Fruit fly (Drosophila melanogaster) whole organism, embryonic: ENCODE data around the gene Cngl.

Experiments
- BEAF-32 ChIP-seq: fragments of 200-800 bp; sonication (Bioruptor generic); optimal IDR thresholded peaks from 3 replicates; lab custom pipeline; 2017; ENCODE audit warnings: missing biosample characterization, missing genetic modification characterization, mild to moderate bottlenecking, moderate library complexity, missing genetic modification reagents
- Bgb ChIP-seq: fragments of 200-800 bp; sonication (Bioruptor generic); IDR thresholded peaks from 2 replicates; pipeline ENCODE4 v1.3.6; 2022; ENCODE audit warnings: missing biosample characterization, missing genetic modification characterization; ENCODE audit not compliant: partially characterized antibody
- CG11560 ChIP-seq: fragments of 200-800 bp; sonication (Bioruptor generic); IDR thresholded peaks from 3 replicates; pipeline ENCODE4 v1.3.6; 2022; ENCODE audit warnings: missing biosample characterization, missing genetic modification characterization
- CG12391 ChIP-seq: fragments of 200-800 bp; sonication (Bioruptor generic); optimal IDR thresholded peaks from 3 replicates; lab custom pipeline; 2018; ENCODE audit warnings: missing biosample characterization, mild to moderate bottlenecking, missing genetic modification characterization, moderate library complexity
- CG13287 ChIP-seq: fragments of 200-800 bp; sonication (Bioruptor generic); IDR thresholded peaks from 2 replicates; pipeline ENCODE4 v1.3.6; 2022; ENCODE audit warnings: missing biosample characterization, missing genetic modification characterization; ENCODE audit not compliant: partially characterized antibody
- CG13775 ChIP-seq: fragments of 200-800 bp; sonication (Bioruptor generic); optimal IDR thresholded peaks from 3 replicates; lab custom pipeline; 2017; ENCODE audit warnings: missing biosample characterization, mild to moderate bottlenecking, missing genetic modification characterization
- CG14860 ChIP-seq: fragments of 200-800 bp; sonication (Bioruptor generic); IDR thresholded peaks from 3 replicates; pipeline ENCODE4 v1.3.6; 2022; ENCODE audit warnings: missing biosample characterization, missing genetic modification characterization; ENCODE audit not compliant: partially characterized antibody
- CG15269 ChIP-seq: fragments of 200-800 bp; sonication (Bioruptor generic); optimal IDR thresholded peaks from 2 replicates; lab custom pipeline; 2018; ENCODE audit warnings: missing biosample characterization, mild to moderate bottlenecking, missing genetic modification characterization, moderate library complexity
- CG15479 ChIP-seq: fragments of 200-800 bp; sonication (Bioruptor generic); optimal IDR thresholded peaks from 3 replicates; lab custom pipeline; 2019; ENCODE audit warnings: missing biosample characterization, mild to moderate bottlenecking, missing genetic modification characterization, moderate library complexity
- CG1647 ChIP-seq: fragments of 200-800 bp; sonication (Bioruptor generic); optimal IDR thresholded peaks from 3 replicates; lab custom pipeline; 2016; ENCODE audit warnings: missing biosample characterization, missing genetic modification characterization
- CG18011 ChIP-seq: fragments of 200-800 bp; sonication (Bioruptor generic); optimal IDR thresholded peaks from 2 replicates; lab custom pipeline; 2017; ENCODE audit warnings: missing biosample characterization, missing genetic modification characterization, mild to moderate bottlenecking, moderate library complexity, missing genotype
- CG18599 ChIP-seq: fragments of 200-800 bp; sonication (Bioruptor generic); optimal IDR thresholded peaks from 3 replicates; lab custom pipeline; 2017; ENCODE audit warnings: missing biosample characterization, missing genetic modification characterization, mild to moderate bottlenecking, moderate library complexity, missing genetic modification reagents
- CG30403 ChIP-seq: fragments of 200-800 bp; sonication (Bioruptor generic); optimal IDR thresholded peaks from 3 replicates; lab custom pipeline; 2016; ENCODE audit warnings: missing biosample characterization, missing genetic modification characterization
- CG3847 ChIP-seq: fragments of 200-800 bp; sonication (Bioruptor generic); IDR thresholded peaks from 2 replicates; pipeline ENCODE4 v1.3.6; 2022; ENCODE audit warnings: missing biosample characterization, missing genetic modification characterization
- CG4617 ChIP-seq: fragments of 200-800 bp; sonication (Bioruptor generic); optimal IDR thresholded peaks from 3 replicates; lab custom pipeline; 2016; ENCODE audit warnings: missing biosample characterization, missing genetic modification characterization, borderline replicate concordance
- CG6813 ChIP-seq: fragments of 200-800 bp; sonication (Bioruptor generic); optimal IDR thresholded peaks from 2 replicates; lab custom pipeline; 2017; ENCODE audit warnings: missing biosample characterization, missing genetic modification characterization, mild to moderate bottlenecking, moderate library complexity, missing genetic modification reagents
- CG8388 ChIP-seq: fragments of 200-800 bp; sonication (Bioruptor generic); optimal IDR thresholded peaks from 2 replicates; lab custom pipeline; 2019; ENCODE audit warnings: missing biosample characterization, mild to moderate bottlenecking, missing genetic modification characterization, moderate library complexity
- CG9727 ChIP-seq: fragments of 200-800 bp; sonication (Bioruptor generic); optimal IDR thresholded peaks from 3 replicates; lab custom pipeline; 2017; ENCODE audit warnings: missing biosample characterization, mild to moderate bottlenecking, missing genetic modification characterization
- CG9876 ChIP-seq: fragments of 200-800 bp; sonication (Bioruptor generic); optimal IDR thresholded peaks from 2 replicates; lab custom pipeline; 2016; ENCODE audit warnings: missing biosample characterization, missing genetic modification characterization
- CG9932 ChIP-seq: fragments of 200-800 bp; sonication (Bioruptor generic); IDR thresholded peaks from 2 replicates; pipeline ENCODE4 v1.3.6; 2022; ENCODE audit warnings: missing biosample characterization, missing genetic modification characterization
- Camta ChIP-seq: fragments of 200-800 bp; sonication (Bioruptor generic); optimal IDR thresholded peaks from 2 replicates; lab custom pipeline; 2016; ENCODE audit warnings: missing biosample characterization, missing genetic modification characterization
- CoRest ChIP-seq: fragments of 200-800 bp; sonication (Bioruptor generic); optimal IDR thresholded peaks from 3 replicates; lab custom pipeline; 2018; ENCODE audit warnings: missing biosample characterization, mild to moderate bottlenecking, missing genetic modification characterization, moderate library complexity
- Elba2 ChIP-seq: fragments of 200-800 bp; sonication (Bioruptor generic); optimal IDR thresholded peaks from 3 replicates; lab custom pipeline; 2016; ENCODE audit warnings: missing biosample characterization, missing genetic modification characterization
- Ets65A ChIP-seq: fragments of 200-800 bp; sonication (Bioruptor generic); peaks from one replicate; lab custom pipeline; 2016; ENCODE audit warnings: missing biosample characterization, missing genetic modification characterization
- Ets97D ChIP-seq: fragments of 200-800 bp; sonication (Bioruptor generic); optimal IDR thresholded peaks from 3 replicates; lab custom pipeline; 2016; ENCODE audit warnings: missing biosample characterization, missing genetic modification characterization
- HLH3B ChIP-seq: fragments of 200-800 bp; sonication (Bioruptor generic); IDR thresholded peaks from 2 replicates; pipeline ENCODE4 v1.3.6; 2022; ENCODE audit warnings: missing biosample characterization, missing genetic modification characterization
- HLH4C ChIP-seq: fragments of 200-800 bp; sonication (Bioruptor generic); IDR thresholded peaks from 3 replicates; pipeline ENCODE4 v1.3.6; 2022; ENCODE audit warnings: missing biosample characterization, missing genetic modification characterization; ENCODE audit not compliant: partially characterized antibody
- MBD-R2 ChIP-seq: fragments of 200-800 bp; sonication (Bioruptor generic); IDR thresholded peaks from 2 replicates; pipeline ENCODE4 v1.3.6; 2022; ENCODE audit warnings: missing biosample characterization, missing genetic modification characterization
- MESR4 ChIP-seq: fragments of 200-800 bp; sonication (Bioruptor generic); optimal IDR thresholded peaks from 2 replicates; lab custom pipeline; 2018; ENCODE audit warnings: missing biosample characterization, mild to moderate bottlenecking, missing genetic modification characterization, moderate library complexity
- Mad ChIP-seq: fragments of 200-800 bp; sonication (Bioruptor generic); optimal IDR thresholded peaks from 2 replicates; lab custom pipeline; 2016; ENCODE audit warnings: missing biosample characterization, missing genetic modification characterization
- Max ChIP-seq: fragments of 200-800 bp; sonication (Bioruptor generic); optimal IDR thresholded peaks from 2 replicates; lab custom pipeline; 2016; ENCODE audit warnings: missing biosample characterization, mild to moderate bottlenecking, missing genetic modification characterization
- Myb ChIP-seq: fragments of 200-800 bp; sonication (Bioruptor generic); optimal IDR thresholded peaks from 2 replicates; lab custom pipeline; 2016; ENCODE audit warnings: missing biosample characterization, missing genetic modification characterization
- Pdp1 ChIP-seq, 2 experiments: fragments of 200-800 bp; sonication (Bioruptor generic); optimal IDR thresholded peaks; 3 replicates each; lab custom pipeline; 2016; ENCODE audit warnings: missing biosample characterization in 2 of 2, missing genetic modification characterization in 2 of 2, mild to moderate bottlenecking in 1 of 2, moderate library complexity in 1 of 2
- Sry-δ ChIP-seq: fragments of 200-800 bp; sonication (Bioruptor generic); optimal IDR thresholded peaks from 2 replicates; lab custom pipeline; 2016; ENCODE audit warnings: missing biosample characterization, missing genetic modification characterization
- ato ChIP-seq: fragments of 200-800 bp; sonication (Bioruptor generic); IDR thresholded peaks from 2 replicates; pipeline ENCODE4 v1.3.6; 2022; ENCODE audit warnings: missing biosample characterization, missing genetic modification characterization; ENCODE audit not compliant: partially characterized antibody
- chn ChIP-seq: fragments of 200-800 bp; sonication (Bioruptor generic); optimal IDR thresholded peaks from 2 replicates; lab custom pipeline; 2016; ENCODE audit warnings: missing biosample characterization, missing genetic modification characterization
- corto ChIP-seq: fragments of 200-800 bp; sonication (Bioruptor generic); optimal IDR thresholded peaks from 2 replicates; lab custom pipeline; 2016; ENCODE audit warnings: missing biosample characterization, mild to moderate bottlenecking, missing genetic modification characterization, moderate library complexity
- ems ChIP-seq: fragments of 200-800 bp; sonication (Bioruptor generic); optimal IDR thresholded peaks from 3 replicates; lab custom pipeline; 2016; ENCODE audit warnings: missing biosample characterization, missing genetic modification characterization
- eyg ChIP-seq: fragments of 200-800 bp; sonication (Bioruptor generic); optimal IDR thresholded peaks from 3 replicates; lab custom pipeline; 2016; ENCODE audit warnings: missing biosample characterization, missing genetic modification characterization
- hb ChIP-seq: fragments of 200-800 bp; sonication (Bioruptor generic); IDR thresholded peaks from 3 replicates; pipeline ENCODE4 v1.3.6; 2022; ENCODE audit warnings: missing biosample characterization, missing genetic modification characterization; ENCODE audit not compliant: partially characterized antibody
- inv ChIP-seq: fragments of 200-800 bp; sonication (Bioruptor generic); IDR thresholded peaks from 2 replicates; pipeline ENCODE4 v1.3.6; 2022; ENCODE audit warnings: missing biosample characterization, missing genetic modification characterization; ENCODE audit not compliant: partially characterized antibody
- phol ChIP-seq: fragments of 200-800 bp; sonication (Bioruptor generic); optimal IDR thresholded peaks from 3 replicates; lab custom pipeline; 2018; ENCODE audit warnings: missing biosample characterization, mild to moderate bottlenecking, missing genetic modification characterization, moderate library complexity
- pzg ChIP-seq: fragments of 200-800 bp; sonication (Bioruptor generic); optimal IDR thresholded peaks from 3 replicates; lab custom pipeline; 2018; ENCODE audit warnings: missing biosample characterization, mild to moderate bottlenecking, missing genetic modification characterization, moderate library complexity
- run ChIP-seq: fragments of 200-800 bp; sonication (Bioruptor generic); optimal IDR thresholded peaks from 3 replicates; lab custom pipeline; 2018; ENCODE audit warnings: missing biosample characterization, mild to moderate bottlenecking, missing genetic modification characterization
- sens ChIP-seq: fragments of 200-800 bp; sonication (Bioruptor generic); peaks from one replicate; lab custom pipeline; 2016; ENCODE audit warnings: missing biosample characterization, missing genetic modification characterization
- sna ChIP-seq: fragments of 200-800 bp; sonication (Bioruptor generic); IDR thresholded peaks from 2 replicates; pipeline ENCODE4 v1.3.6; 2022; ENCODE audit warnings: missing biosample characterization, missing genetic modification characterization; ENCODE audit not compliant: partially characterized antibody
- stwl ChIP-seq: fragments of 200-800 bp; sonication (Bioruptor generic); optimal IDR thresholded peaks from 3 replicates; lab custom pipeline; 2018; ENCODE audit warnings: missing biosample characterization, mild to moderate bottlenecking, missing genetic modification characterization, moderate library complexity
- vvl ChIP-seq: fragments of 200-800 bp; sonication (Bioruptor generic); IDR thresholded peaks from 2 replicates; pipeline ENCODE4 v1.3.6; 2022; ENCODE audit warnings: missing biosample characterization, missing genetic modification characterization
- zfh1 ChIP-seq: fragments of 200-800 bp; sonication (Bioruptor generic); IDR thresholded peaks from 3 replicates; pipeline ENCODE4 v1.3.6; 2022; ENCODE audit warnings: missing biosample characterization, missing genetic modification characterization

The Cngl gene

dm6 chrX:15462436-15462857 is 21.4 kb upstream of the Cngl start, which contains the start of the genes shtd, CG6294 and CG6299 (continued):
- TF ChIP-seq Pdp1 (GFP tag; optimal IDR thresholded peaks at IDR 0.05; lab: Kevin White, UChicago) (peak in 1 of 2 experiments; percentile 21), CG13775 (GFP tag; lab: Kevin White, UChicago) (peak; percentile 32), hb (peak; percentile 98), Mad (GFP tag; lab: Kevin White, UChicago) (peak; percentile 20), CG30403 (GFP tag; lab: Kevin White, UChicago) (peak; percentile 34), Ets65A (GFP tag; lab: Kevin White, UChicago) (peak; percentile 86), CG18599 (GFP tag; lab: Kevin White, UChicago) (no peak), CG3847 (peak; percentile 59), inv (peak; percentile 91), ato (peak; percentile 98), CG8388 (GFP tag; lab: Kevin White, UChicago) (no peak), MESR4 (peak; percentile 44), MBD-R2 (peak; percentile 91), Max (peak; percentile 25), CG9727 (peak; percentile 27), Camta (GFP tag; lab: Kevin White, UChicago) (no peak), eyg (no peak), Elba2 (peak; percentile 54), CG6813 (GFP tag; lab: Kevin White, UChicago) (no peak), stwl (tag; lab: Kevin White, UChicago) (peak; percentile 76), zfh1 (GFP tag; lab: Robert Waterston, UW) (no peak), phol (peak; percentile 67), CG9876 (GFP tag; lab: Kevin White, UChicago) (no peak), CoRest (tag; lab: Kevin White, UChicago) (peak; percentile 58), CG15479 (GFP tag; lab: Kevin White, UChicago) (peak; percentile 38), vvl (GFP tag; lab: Robert Waterston, UW) (no peak; the same call in 1 of the 2 replicates), Sry-δ (GFP tag; lab: Kevin White, UChicago) (peak; percentile 79), chn (GFP tag; lab: Kevin White, UChicago) (no peak), pzg (peak; percentile 87), CG9932 (GFP tag; lab: Robert Waterston, UW) (peak; percentile 33; the same call in 1 of the 2 replicates), CG18011 (GFP tag; lab: Kevin White, UChicago) (peak; percentile 98), HLH3B (GFP tag; lab: Robert Waterston, UW) (no peak), BEAF-32 (GFP tag; lab: Kevin White, UChicago) (peak; percentile 81), corto (GFP tag; lab: Kevin White, UChicago) (no peak), run (tag; lab: Kevin White, UChicago) (no peak), CG11560 (tag; lab: Robert Waterston, UW) (0 out of 3 replicates have a peak, but pooled peaks have one; percentile 36), CG13287 (peak; percentile 95), CG1647 (GFP tag; lab: Kevin White, UChicago) (no peak), ems (GFP tag; lab: Kevin White, UChicago) (peak; percentile 13), Ets97D (peak; percentile 80), CG14860 (peak; percentile 99), Bgb (GFP tag; lab: Robert Waterston, UW) (peak; percentile 92), Myb (GFP tag; lab: Kevin White, UChicago) (peak; percentile 76), CG12391 (tag; lab: Kevin White, UChicago) (peak; percentile 36), HLH4C (GFP tag; lab: Robert Waterston, UW) (peak; percentile 100), sna (GFP tag; lab: Robert Waterston, UW) (peak; percentile 96), CG4617 (peak; percentile 59), CG15269 (tag; lab: Kevin White, UChicago) (no peak), sens (GFP tag; lab: Kevin White, UChicago) (peak; percentile 84)
